Fruit fly (Drosophila melanogaster): ENCODE measurements around the gene CG17258.

Gene CG17258

dm6 chr2L:3029012-3029411, 6.1 kb downstream of the CG17258 start, which contains the start of the genes Sf3b2 and CG17219 (continued):
- TF ChIP-seq Kr (GFP tag; optimal IDR thresholded peaks at IDR 0.05): no peak
- TF ChIP-seq CG13424 (tag; optimal IDR thresholded peaks at IDR 0.05): no peak
- no peak for TF ChIP-seq chinmo (GFP tag; IDR thresholded peaks at IDR 0.05; ENCODE audit: partially characterized antibody)
- no peak for TF ChIP-seq da (GFP tag; optimal IDR thresholded peaks at IDR 0.05)
- no peak for TF ChIP-seq lola (GFP tag; optimal IDR thresholded peaks at IDR 0.05)
- no peak for TF ChIP-seq CG11247 (GFP tag; IDR thresholded peaks at IDR 0.05)
- no peak for TF ChIP-seq CG12299 (tag; optimal IDR thresholded peaks at IDR 0.05)
- TF ChIP-seq CHES-1-like (GFP tag; optimal IDR thresholded peaks at IDR 0.05): peak; percentile 23
- TF ChIP-seq CG12155 (GFP tag; optimal IDR thresholded peaks at IDR 0.05): peak; percentile 18
- TF ChIP-seq MTF-1 (GFP tag; optimal IDR thresholded peaks at IDR 0.05; ENCODE audit: borderline replicate concordance): no peak
- no peak for TF ChIP-seq Xbp1 (GFP tag; optimal IDR thresholded peaks at IDR 0.05)
- no peak for TF ChIP-seq Tbp (GFP tag; optimal IDR thresholded peaks at IDR 0.05)
- TF ChIP-seq CG11560 (tag; IDR thresholded peaks at IDR 0.05): peak; percentile 96
- no peak for TF ChIP-seq ab (GFP tag; optimal IDR thresholded peaks at IDR 0.05)
- no peak for TF ChIP-seq CG8924 (tag; optimal IDR thresholded peaks at IDR 0.05)
- TF ChIP-seq run (tag; optimal IDR thresholded peaks at IDR 0.05): peak; percentile 74
- peak; percentile 54 for TF ChIP-seq CG3847 (GFP tag; IDR thresholded peaks at IDR 0.05)
- TF ChIP-seq CG12744 (GFP tag; optimal IDR thresholded peaks at IDR 0.05): no peak
- TF ChIP-seq ac (GFP tag; optimal IDR thresholded peaks at IDR 0.05): no peak
- TF ChIP-seq trem (tag; optimal IDR thresholded peaks at IDR 0.05): peak; percentile 96
- TF ChIP-seq crol (GFP tag; IDR thresholded peaks at IDR 0.05): no peak
- no peak for TF ChIP-seq CG31388 (GFP tag; optimal IDR thresholded peaks at IDR 0.05)
- TF ChIP-seq Opbp (GFP tag; IDR thresholded peaks at IDR 0.05; ENCODE audit: partially characterized antibody): peak; percentile 77
- peak; percentile 28 for TF ChIP-seq NfI (GFP tag; optimal IDR thresholded peaks at IDR 0.05)
- peak; percentile 24 for TF ChIP-seq gro (GFP tag; optimal IDR thresholded peaks at IDR 0.05)
- no peak for TF ChIP-seq CG17328 (GFP tag; IDR thresholded peaks at IDR 0.05)
- no peak for TF ChIP-seq Spps (tag; optimal IDR thresholded peaks at IDR 0.05)
- no peak for TF ChIP-seq Mes4 (GFP tag; optimal IDR thresholded peaks at IDR 0.05)
- no peak for TF ChIP-seq Ravus (GFP tag; IDR thresholded peaks at IDR 0.05)
- TF ChIP-seq sna (GFP tag; IDR thresholded peaks at IDR 0.05; ENCODE audit: partially characterized antibody): no peak
- TF ChIP-seq sqz (GFP tag; optimal IDR thresholded peaks at IDR 0.05): no peak
- TF ChIP-seq Dad (GFP tag; optimal IDR thresholded peaks at IDR 0.05): no peak
- TF ChIP-seq CG12236 (GFP tag; optimal IDR thresholded peaks at IDR 0.05): no peak
- peak; percentile 76 for TF ChIP-seq Dll (GFP tag; IDR thresholded peaks at IDR 0.05; ENCODE audit: partially characterized antibody)
- no peak for TF ChIP-seq tio (GFP tag; optimal IDR thresholded peaks at IDR 0.05)
- TF ChIP-seq Meics (GFP tag; optimal IDR thresholded peaks at IDR 0.05): no peak
- no peak for TF ChIP-seq CG4424 (GFP tag; optimal IDR thresholded peaks at IDR 0.05)
- TF ChIP-seq gcm2 (GFP tag; optimal IDR thresholded peaks at IDR 0.05): no peak
- peak; percentile 86 for TF ChIP-seq Ets65A (GFP tag)
- TF ChIP-seq nerfin-2 (GFP tag; IDR thresholded peaks at IDR 0.05; ENCODE audit: partially characterized antibody): 0 out of 2 replicates have a peak, but pooled peaks have one; percentile 39
- TF ChIP-seq CG8765 (GFP tag; IDR thresholded peaks at IDR 0.05): no peak
- no peak for TF ChIP-seq trh (GFP tag; optimal IDR thresholded peaks at IDR 0.05)
- no peak for TF ChIP-seq Eip74EF (GFP tag; optimal IDR thresholded peaks at IDR 0.05)
- no peak; the same call in 2 of the 3 replicates for TF ChIP-seq zen2 (GFP tag; IDR thresholded peaks at IDR 0.05; ENCODE audit: partially characterized antibody)
- peak; percentile 58 for TF ChIP-seq hbn (GFP tag; IDR thresholded peaks at IDR 0.05; ENCODE audit: partially characterized antibody)
- TF ChIP-seq CG9437 (GFP tag; optimal IDR thresholded peaks at IDR 0.05): no peak
- peak; percentile 64 for TF ChIP-seq Dp (GFP tag; optimal IDR thresholded peaks at IDR 0.05)
- TF ChIP-seq nau (GFP tag; optimal IDR thresholded peaks at IDR 0.05): no peak
- TF ChIP-seq amos (GFP tag; IDR thresholded peaks at IDR 0.05; ENCODE audit: partially characterized antibody): peak; percentile 82
- no peak for TF ChIP-seq rib (GFP tag; IDR thresholded peaks at IDR 0.05)
- no peak for TF ChIP-seq CG31224 (GFP tag; IDR thresholded peaks at IDR 0.05)
